Worm (Caenorhabditis elegans) whole organism, young adult: Measurements from ENCODE around the gene C44F1.1.

Source experiments
- F55B11.4 ChIP-seq: sonication (generic microtip); optimal IDR thresholded peaks from 2 replicates; lab custom pipeline; 2016; ENCODE audit warnings: missing compliant biosample characterization, missing genetic modification characterization, borderline replicate concordance; ENCODE audit not compliant: insufficient read depth
- Y53F4B.3 ChIP-seq: fragments of 200-800 bp; sonication (Bioruptor generic); IDR thresholded peaks from 2 replicates; pipeline ENCODE4 v1.3.6; 2022; ENCODE audit warnings: missing genetic modification reagents, missing genetic modification characterization, missing compliant biosample characterization
- Y53G8AR.9 ChIP-seq: fragments of 200-800 bp; sonication (Bioruptor generic); conservative IDR thresholded peaks from 2 replicates; pipeline ENCODE4 v1.3.6; 2022; ENCODE audit warnings: missing genetic modification reagents, missing genetic modification characterization, missing compliant biosample characterization
- Y79H2A.3 ChIP-seq: fragments of 200-800 bp; sonication (Bioruptor generic); conservative IDR thresholded peaks from 2 replicates; pipeline ENCODE4 v1.3.6; 2022; ENCODE audit warnings: missing genetic modification reagents, missing genetic modification characterization, missing compliant biosample characterization
- dpl-1 ChIP-seq: fragments of 150-350 bp; optimal IDR thresholded peaks from 2 replicates; lab custom pipeline; 2014; ENCODE audit warnings: missing biosample characterization, missing genetic modification reagents, missing genetic modification characterization
- nfya-1 ChIP-seq: sonication (generic microtip); optimal IDR thresholded peaks from 2 replicates; lab custom pipeline; 2017; ENCODE audit warnings: antibody characterized with exemption, missing compliant biosample characterization, missing genetic modification characterization, borderline replicate concordance; ENCODE audit not compliant: insufficient read depth
- rpc-1 ChIP-seq, 2 experiments: fragments of 150-350 bp in 1 of 2; sonication (generic microtip) in 1 of 2; optimal IDR thresholded peaks; 2 replicates each; lab custom pipeline; 2014 to 2018; ENCODE audit warnings: missing biosample characterization in 1 of 2, missing genetic modification characterization in 1 of 2, missing genetic modification reagents in 1 of 2, missing genotype in 1 of 2

ce11 chrIII:3799213-3799612, 33.9 kb upstream of the C44F1.1 start:
- TF ChIP-seq dpl-1 (GFP tag; lab: Kevin White, UChicago) (no peak), nfya-1 (no peak), F55B11.4 (no peak), rpc-1 (optimal IDR thresholded peaks at IDR 0.05; lab: Kevin White, UChicago) (no peak), rpc-1 (tag; optimal IDR thresholded peaks at IDR 0.05; lab: Kevin White, UChicago) (no peak), Y53G8AR.9 (no peak), Y79H2A.3 (GFP tag; lab: Robert Waterston, UW) (no peak), Y53F4B.3 (GFP tag; lab: Robert Waterston, UW) (no peak)
